Fruit fly (Drosophila melanogaster): ENCODE data around the gene tin.

The tin gene

DNA sequence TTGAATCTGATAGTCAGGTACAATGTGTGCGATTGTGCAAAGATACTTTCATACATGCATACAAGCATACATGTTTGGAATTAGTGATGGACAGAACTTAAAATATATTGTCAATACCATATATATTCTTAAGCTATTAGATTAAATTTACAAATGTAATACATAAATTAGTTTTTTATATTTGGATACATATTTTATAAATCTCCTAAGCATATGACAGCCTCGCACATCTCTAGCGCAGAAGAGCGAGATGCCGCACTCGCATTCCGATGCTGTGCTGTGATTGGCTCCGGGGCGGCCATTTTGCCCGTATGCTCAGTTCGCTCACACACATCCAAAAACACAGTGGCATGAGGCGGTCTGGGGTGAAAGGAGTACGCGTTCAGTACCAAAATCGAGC lies at the start of gene tin (continued):
- TF ChIP-seq bigmax (GFP tag; optimal IDR thresholded peaks at IDR 0.05) (peak; percentile 32), CG10565 (GFP tag; optimal IDR thresholded peaks at IDR 0.05) (no peak), onecut (GFP tag; IDR thresholded peaks at IDR 0.05) (peak; percentile 90), CG8478 (optimal IDR thresholded peaks at IDR 0.05) (no peak), Stat92E (GFP tag; optimal IDR thresholded peaks at IDR 0.05) (peak in 1 of 3 experiments; percentile 78), H2.0 (GFP tag; IDR thresholded peaks at IDR 0.05) (peak; percentile 95), p53 (GFP tag; optimal IDR thresholded peaks at IDR 0.05) (no peak), knrl (GFP tag; IDR thresholded peaks at IDR 0.05; ENCODE audit: partially characterized antibody) (peak; percentile 68), CG14014 (GFP tag; IDR thresholded peaks at IDR 0.05) (peak; percentile 95), CG4360 (GFP tag; IDR thresholded peaks at IDR 0.05) (peak; percentile 75), Lpt (GFP tag; optimal IDR thresholded peaks at IDR 0.05) (no peak), CG15514 (GFP tag; optimal IDR thresholded peaks at IDR 0.05) (peak; percentile 75), sd (tag; optimal IDR thresholded peaks at IDR 0.05) (peak; percentile 92), bbx (GFP tag; IDR thresholded peaks at IDR 0.05; ENCODE audit: partially characterized antibody) (peak; percentile 65; the same call in 1 of the 2 replicates), kni (GFP tag; optimal IDR thresholded peaks at IDR 0.05) (peak; percentile 68), twi (tag; optimal IDR thresholded peaks at IDR 0.05) (peak; percentile 86), CG8388 (GFP tag; optimal IDR thresholded peaks at IDR 0.05) (peak; percentile 95), CG15011 (GFP tag; optimal IDR thresholded peaks at IDR 0.05) (peak; percentile 86), NC2α (GFP tag; optimal IDR thresholded peaks at IDR 0.05) (no peak), ac (GFP tag; optimal IDR thresholded peaks at IDR 0.05) (peak; percentile 77), peb (GFP tag; IDR thresholded peaks at IDR 0.05) (peak; percentile 93), Atf-2 (GFP tag; optimal IDR thresholded peaks at IDR 0.05) (no peak), CG3407 (GFP tag; optimal IDR thresholded peaks at IDR 0.05) (peak; percentile 89), CG2678 (tag; optimal IDR thresholded peaks at IDR 0.05) (peak; percentile 94), CG2116 (GFP tag; optimal IDR thresholded peaks at IDR 0.05) (peak; percentile 80), wor (GFP tag; IDR thresholded peaks at IDR 0.05) (peak; percentile 90), Drgx (GFP tag; IDR thresholded peaks at IDR 0.05) (peak; percentile 95), CG8359 (GFP tag; optimal IDR thresholded peaks at IDR 0.05; ENCODE audit: borderline replicate concordance) (peak; percentile 78), D19A (tag; optimal IDR thresholded peaks at IDR 0.05) (peak; percentile 92), gcm2 (GFP tag; optimal IDR thresholded peaks at IDR 0.05) (peak; percentile 57), eyg (GFP tag; optimal IDR thresholded peaks at IDR 0.05) (no peak), Ptx1 (GFP tag; IDR thresholded peaks at IDR 0.05) (peak; percentile 97), ewg (GFP tag; optimal IDR thresholded peaks at IDR 0.05) (peak; percentile 89), CG10321 (GFP tag; IDR thresholded peaks at IDR 0.05) (peak; percentile 84), CG32767 (GFP tag; IDR thresholded peaks at IDR 0.05) (peak; percentile 96), esg (GFP tag; conservative IDR thresholded peaks at IDR 0.05) (peak; percentile 92), CG11093 (GFP tag; IDR thresholded peaks at IDR 0.05) (peak; percentile 87), CG4707 (GFP tag; optimal IDR thresholded peaks at IDR 0.05) (peak; percentile 83), CG14860 (GFP tag; IDR thresholded peaks at IDR 0.05; ENCODE audit: partially characterized antibody) (peak; percentile 14; the same call in 1 of the 3 replicates), zfh2 (GFP tag; optimal IDR thresholded peaks at IDR 0.05) (peak; percentile 29), Adf1 (GFP tag; IDR thresholded peaks at IDR 0.05) (peak; percentile 81), tup (GFP tag; optimal IDR thresholded peaks at IDR 0.05) (peak; percentile 57), gsb (GFP tag; IDR thresholded peaks at IDR 0.05) (peak; percentile 89), CG30431 (GFP tag; optimal IDR thresholded peaks at IDR 0.05) (peak; percentile 78), CG7372 (GFP tag; IDR thresholded peaks at IDR 0.05) (peak; percentile 95), cg (GFP tag; optimal IDR thresholded peaks at IDR 0.05) (peak; percentile 84), Max (GFP tag; optimal IDR thresholded peaks at IDR 0.05) (peak; percentile 78), hb (GFP tag; IDR thresholded peaks at IDR 0.05; ENCODE audit: partially characterized antibody) (no peak), CG13894 (tag; optimal IDR thresholded peaks at IDR 0.05) (no peak), Asciz (GFP tag; optimal IDR thresholded peaks at IDR 0.05) (peak; percentile 89)

Data from whole organism, embryonic.